Worm (Caenorhabditis elegans): ENCODE results near the gene F54C9.7.
A peak's percentile ranks its signal among the peaks of the same experiment; 100 is the strongest.

The F54C9.7 gene

DNA sequence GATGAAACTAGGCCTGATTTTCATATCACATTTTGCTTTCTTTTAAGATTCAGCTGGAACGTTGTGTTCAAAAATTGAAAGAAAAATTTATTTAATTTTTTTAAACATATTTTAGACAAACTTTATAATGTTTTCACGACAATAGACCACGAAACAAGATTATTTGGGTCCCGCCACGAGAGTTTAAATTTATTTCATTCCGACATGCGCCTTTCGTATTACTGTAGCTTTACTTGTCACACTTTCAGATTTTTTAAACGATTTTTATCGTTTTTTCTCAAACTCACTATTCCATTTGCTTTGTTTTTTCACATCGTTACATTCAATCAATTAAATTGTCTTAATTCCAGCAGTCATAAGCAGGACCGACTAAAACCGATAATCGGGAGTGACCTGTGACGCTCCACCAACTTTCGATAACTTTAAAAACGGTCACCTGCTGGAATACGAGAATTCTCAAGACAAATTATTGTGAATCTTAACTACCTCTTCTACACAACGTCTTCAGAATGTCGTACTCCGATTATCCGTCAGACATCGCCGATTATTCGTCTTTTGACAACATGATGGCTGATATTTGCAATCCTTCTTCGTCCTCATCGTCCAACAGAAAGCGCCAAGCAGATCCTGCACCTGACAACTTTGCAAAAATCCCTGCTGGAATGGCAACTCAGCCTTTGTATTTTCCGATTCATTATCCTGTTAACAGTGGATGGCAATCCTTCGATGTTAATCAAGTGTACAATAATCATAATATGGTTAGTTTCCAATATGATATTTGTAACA is 20.9 kb downstream of the F54C9.7 start, which contains the start of gene aptf-3:
Gene aptf-3, plus strand, starts transcription at position 351 of the 786 bp plus-strand sequence.
- TF ChIP-seq ztf-11 (tag; optimal IDR thresholded peaks at IDR 0.05) (no peak), mml-1 (tag; optimal IDR thresholded peaks at IDR 0.05) (no peak), ZK546.5 (tag; optimal IDR thresholded peaks at IDR 0.05) (no peak), R02D3.7 (tag; optimal IDR thresholded peaks at IDR 0.05) (no peak)

DNA sequence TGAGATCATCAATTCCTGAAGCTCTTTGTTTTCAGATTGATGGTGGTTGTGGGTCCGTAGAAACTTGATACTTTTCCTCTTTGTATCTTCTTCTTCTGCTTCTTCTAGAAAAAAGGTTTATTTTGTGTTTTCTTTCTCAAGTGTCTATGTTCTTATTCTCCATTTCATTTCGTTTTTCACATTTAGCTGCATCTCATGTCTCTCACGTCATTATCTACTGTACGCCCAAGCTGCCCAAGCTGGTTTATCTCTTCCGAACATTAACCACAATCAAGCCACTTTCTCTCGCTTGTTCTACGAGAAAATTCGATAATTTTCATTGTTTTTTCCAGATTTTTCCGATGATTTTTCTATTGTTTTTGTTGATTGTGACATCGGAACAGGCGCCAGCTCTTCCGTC is 26.1 kb downstream of the F54C9.7 start, which contains the start of gene F28C6.5:
Gene F28C6.5, plus strand, starts transcription at position 301 of the 400 bp plus-strand sequence.
- no peak for TF ChIP-seq skn-1 (tag; optimal IDR thresholded peaks at IDR 0.05)
- TF ChIP-seq ama-1 (optimal IDR thresholded peaks at IDR 0.05): no peak
- TF ChIP-seq eor-1 (tag; optimal IDR thresholded peaks at IDR 0.05): no peak
- TF ChIP-seq fos-1 (tag; optimal IDR thresholded peaks at IDR 0.05): no peak
- TF ChIP-seq daf-12 (tag; optimal IDR thresholded peaks at IDR 0.05): no peak
- TF ChIP-seq hmg-11 (tag; optimal IDR thresholded peaks at IDR 0.05): no peak
- no peak for TF ChIP-seq mdl-1 (tag; optimal IDR thresholded peaks at IDR 0.05)
- TF ChIP-seq mml-1 (tag; optimal IDR thresholded peaks at IDR 0.05): no peak
- TF ChIP-seq nhr-43 (tag; optimal IDR thresholded peaks at IDR 0.05; ENCODE audit: poor library complexity, severe bottlenecking): no peak
- no peak for TF ChIP-seq unc-39 (tag; optimal IDR thresholded peaks at IDR 0.05)
- no peak for TF ChIP-seq nhr-237 (tag; optimal IDR thresholded peaks at IDR 0.05)
- no peak for TF ChIP-seq lin-15B (tag; optimal IDR thresholded peaks at IDR 0.05)
- no peak for TF ChIP-seq pha-4 (tag; optimal IDR thresholded peaks at IDR 0.05)
- no peak for TF ChIP-seq ceh-28 (tag; optimal IDR thresholded peaks at IDR 0.05)
- TF ChIP-seq egl-27 (tag; optimal IDR thresholded peaks at IDR 0.05): no peak
- TF ChIP-seq ZK546.5 (tag; optimal IDR thresholded peaks at IDR 0.05): no peak
- TF ChIP-seq zag-1 (tag; optimal IDR thresholded peaks at IDR 0.05): no peak

DNA sequence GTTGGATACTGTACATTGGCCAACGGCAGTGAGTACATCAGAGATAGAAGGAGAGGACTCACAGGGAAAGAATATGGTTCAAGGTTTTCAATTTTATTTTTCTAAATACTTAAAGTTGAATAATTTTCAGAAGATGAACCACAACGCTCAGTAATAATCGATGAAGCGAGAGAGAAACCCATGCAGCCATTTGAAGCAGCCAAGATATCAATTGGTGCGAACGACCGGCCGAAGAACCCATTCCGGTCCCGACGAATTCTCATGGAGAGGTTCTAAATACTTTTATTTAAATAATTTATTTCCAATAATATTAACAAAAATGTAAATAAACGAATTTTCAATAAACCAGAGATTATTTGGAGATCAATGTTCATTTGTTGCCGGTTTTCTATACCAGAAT is 27.0 kb downstream of the F54C9.7 start, which contains the start of gene pigg-1:
Gene pigg-1, minus strand, starts transcription at position 101 of the 400 bp plus-strand sequence.
- TF ChIP-seq tbx-2 (tag; optimal IDR thresholded peaks at IDR 0.05) (no peak), mml-1 (tag; optimal IDR thresholded peaks at IDR 0.05) (no peak), nhr-11 (tag; optimal IDR thresholded peaks at IDR 0.05) (no peak), nhr-25 (tag; optimal IDR thresholded peaks at IDR 0.05) (no peak), ama-1 (optimal IDR thresholded peaks at IDR 0.05) (no peak), nhr-77 (tag; optimal IDR thresholded peaks at IDR 0.05) (no peak), egl-27 (tag; optimal IDR thresholded peaks at IDR 0.05) (no peak)

DNA sequence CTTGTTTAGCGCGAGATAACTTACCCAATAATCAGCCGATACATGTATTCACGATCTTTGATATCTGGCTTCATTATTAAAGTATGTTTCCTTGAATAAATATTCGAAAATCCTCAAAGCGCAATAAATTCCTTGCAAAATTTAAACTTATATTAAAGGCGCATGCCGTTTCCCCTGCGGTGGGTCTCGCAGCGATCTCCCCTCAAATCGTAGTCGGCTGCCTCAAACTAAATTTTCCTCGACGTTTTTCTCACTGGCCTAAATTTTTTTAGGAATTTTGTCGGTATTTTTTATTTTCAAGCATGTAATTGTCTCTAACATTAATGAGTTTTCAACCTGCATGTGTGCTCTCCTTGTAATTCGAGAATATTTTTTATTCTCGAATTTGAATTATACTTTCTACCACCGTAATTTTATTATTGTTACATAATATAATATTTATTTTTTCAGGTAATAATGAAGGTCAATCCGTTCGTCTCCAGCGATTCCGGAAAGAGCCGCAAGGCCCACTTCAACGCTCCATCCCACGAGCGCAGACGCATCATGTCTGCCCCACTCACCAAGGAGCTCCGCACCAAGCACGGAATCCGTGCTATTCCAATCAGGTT is 29.3 kb downstream of the F54C9.7 start, which contains the start of the genes cpf-1 and rpl-26:
Gene cpf-1, minus strand, starts transcription at position 104 of the 608 bp plus-strand sequence.
Gene rpl-26, plus strand, starts transcription at position 449 of the 608 bp plus-strand sequence.
- TF ChIP-seq jun-1 (tag; optimal IDR thresholded peaks at IDR 0.05) (peak; percentile 42), skn-1 (tag; optimal IDR thresholded peaks at IDR 0.05) (no peak), mml-1 (tag; optimal IDR thresholded peaks at IDR 0.05) (no peak), elt-2 (tag; optimal IDR thresholded peaks at IDR 0.05) (peak; percentile 35), nhr-11 (tag; optimal IDR thresholded peaks at IDR 0.05) (no peak), tbx-2 (tag; optimal IDR thresholded peaks at IDR 0.05) (no peak), lsy-12 (tag; optimal IDR thresholded peaks at IDR 0.05) (no peak), lin-39 (tag; optimal IDR thresholded peaks at IDR 0.05) (peak; percentile 74), fkh-10 (GFP tag; optimal IDR thresholded peaks at IDR 0.05) (no peak), nhr-25 (tag; optimal IDR thresholded peaks at IDR 0.05) (peak; percentile 28), nhr-43 (tag; optimal IDR thresholded peaks at IDR 0.05; ENCODE audit: poor library complexity, severe bottlenecking) (no peak), ceh-9 (tag; optimal IDR thresholded peaks at IDR 0.05) (no peak), fos-1 (tag; optimal IDR thresholded peaks at IDR 0.05) (no peak), elt-1 (tag; optimal IDR thresholded peaks at IDR 0.05) (no peak), pqm-1 (tag; optimal IDR thresholded peaks at IDR 0.05) (no peak), ceh-82 (tag; optimal IDR thresholded peaks at IDR 0.05) (no peak), ztf-11 (tag; optimal IDR thresholded peaks at IDR 0.05) (no peak), hmg-11 (tag; optimal IDR thresholded peaks at IDR 0.05) (no peak), egl-27 (tag; optimal IDR thresholded peaks at IDR 0.05) (no peak), sea-2 (GFP tag; optimal IDR thresholded peaks at IDR 0.05) (no peak), daf-12 (tag; optimal IDR thresholded peaks at IDR 0.05) (no peak), ZK546.5 (tag; optimal IDR thresholded peaks at IDR 0.05) (no peak), zag-1 (tag; optimal IDR thresholded peaks at IDR 0.05) (no peak), ceh-16 (tag; optimal IDR thresholded peaks at IDR 0.05) (no peak), nfya-1 (tag; optimal IDR thresholded peaks at IDR 0.05; ENCODE audit: insufficient read depth) (peak; percentile 81), pha-4 (tag; optimal IDR thresholded peaks at IDR 0.05) (no peak), unc-62 (GFP tag; optimal IDR thresholded peaks at IDR 0.05) (no peak), ama-1 (optimal IDR thresholded peaks at IDR 0.05) (no peak), nhr-67 (tag; optimal IDR thresholded peaks at IDR 0.05) (no peak), eor-1 (tag; optimal IDR thresholded peaks at IDR 0.05) (no peak), lin-15B (tag; optimal IDR thresholded peaks at IDR 0.05) (peak; percentile 76), elt-3 (tag; optimal IDR thresholded peaks at IDR 0.05) (no peak), nhr-77 (tag; optimal IDR thresholded peaks at IDR 0.05) (no peak), nhr-23 (tag; optimal IDR thresholded peaks at IDR 0.05) (peak; percentile 69), snpc-4 (tag; optimal IDR thresholded peaks at IDR 0.05) (peak; percentile 90), nhr-12 (tag; optimal IDR thresholded peaks at IDR 0.05) (no peak), nhr-237 (tag; optimal IDR thresholded peaks at IDR 0.05) (no peak), unc-39 (tag; optimal IDR thresholded peaks at IDR 0.05) (no peak), ztf-4 (tag; optimal IDR thresholded peaks at IDR 0.05) (no peak)

Measured in whole organism, L3 larva.